Fruit fly (Drosophila melanogaster): ENCODE results near the gene ppk26.

DNA sequence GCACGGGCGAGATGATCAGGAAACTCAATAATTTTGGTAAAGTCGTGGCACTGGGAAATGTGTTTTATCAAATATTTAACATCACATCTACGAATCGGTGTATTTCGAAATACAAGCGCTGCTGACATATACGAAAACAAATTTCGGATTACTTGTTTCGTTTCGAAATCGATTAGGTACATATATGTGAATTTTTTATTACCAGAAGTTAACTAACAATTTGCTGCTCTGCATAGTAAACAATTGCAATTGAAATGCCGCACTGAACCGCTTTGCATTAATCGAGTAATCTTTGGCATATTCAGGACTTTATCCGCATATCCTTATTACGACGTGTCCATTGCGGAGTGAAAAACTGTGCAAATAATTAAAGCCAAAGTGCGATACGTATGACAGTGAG lies 18.6 kb upstream of the ppk26 start, which contains the start of gene CG14835:
- TF ChIP-seq gl (tag; optimal IDR thresholded peaks at IDR 0.05) (no peak), Pif1A (GFP tag; optimal IDR thresholded peaks at IDR 0.05) (no peak), CG14655 (GFP tag; optimal IDR thresholded peaks at IDR 0.05) (no peak), Ets98B (GFP tag; IDR thresholded peaks at IDR 0.05) (no peak)

Measured in whole organism, pupa.